Worm (Caenorhabditis elegans): ENCODE data around the gene math-3.

The math-3 gene

ce11 chrII:1735145-1735544 is 36.7 kb upstream of the math-3 start:
- TF ChIP-seq aly-1 (tag; optimal IDR thresholded peaks at IDR 0.05) (no peak), flt-1 (GFP tag; IDR thresholded peaks at IDR 0.05) (no peak), ceh-13 (GFP tag; optimal IDR thresholded peaks at IDR 0.05) (no peak), F13C5.2 (tag; optimal IDR thresholded peaks at IDR 0.05) (no peak)

ce11 chrII:1736353-1736752 is 35.5 kb upstream of the math-3 start, which contains the start of gene ceh-83:
ceh-83 (minus strand) TSS chrII:1736533.
- TF ChIP-seq hnd-1 (tag; optimal IDR thresholded peaks at IDR 0.05) (no peak), ceh-36 (tag; optimal IDR thresholded peaks at IDR 0.05) (no peak)

- no peak for TF ChIP-seq tbx-11 (GFP tag; IDR thresholded peaks at IDR 0.05)
- no peak for TF ChIP-seq tra-4 (tag; optimal IDR thresholded peaks at IDR 0.05)
- TF ChIP-seq ama-1 (optimal IDR thresholded peaks at IDR 0.05): no peak
- no peak for TF ChIP-seq scrt-1 (GFP tag; IDR thresholded peaks at IDR 0.05)
- no peak for TF ChIP-seq B0310.2 (tag; optimal IDR thresholded peaks at IDR 0.05)
- no peak for TF ChIP-seq ceh-13 (GFP tag; optimal IDR thresholded peaks at IDR 0.05)
- TF ChIP-seq hnd-1 (tag; optimal IDR thresholded peaks at IDR 0.05): no peak
- TF ChIP-seq aly-1 (tag; optimal IDR thresholded peaks at IDR 0.05): no peak
- TF ChIP-seq F13C5.2 (tag; optimal IDR thresholded peaks at IDR 0.05): no peak
- TF ChIP-seq hmg-4 (GFP tag; optimal IDR thresholded peaks at IDR 0.05): no peak
- no peak for TF ChIP-seq hmbx-1 (tag; optimal IDR thresholded peaks at IDR 0.05)
- no peak for TF ChIP-seq sea-1 (GFP tag; conservative IDR thresholded peaks at IDR 0.05)
- no peak for TF ChIP-seq flt-1 (GFP tag; IDR thresholded peaks at IDR 0.05)
- TF ChIP-seq tbx-37 (GFP tag; conservative IDR thresholded peaks at IDR 0.05): no peak
- TF ChIP-seq ets-7 (tag; optimal IDR thresholded peaks at IDR 0.05): no peak
- TF ChIP-seq ceh-36 (tag; optimal IDR thresholded peaks at IDR 0.05): no peak
- no peak for TF ChIP-seq pes-1 (GFP tag; IDR thresholded peaks at IDR 0.05)
Measured at ce11 chrII:1738844-1739243, 33.0 kb upstream of the math-3 start, which contains the start of the genes irld-9 and irld-33. irld-9 (minus strand) TSS chrII:1738944. irld-33 (plus strand) TSS chrII:1739052.

- no peak for TF ChIP-seq tra-4 (tag; optimal IDR thresholded peaks at IDR 0.05)
Measured at ce11 chrII:1741248-1741647, 30.6 kb upstream of the math-3 start, which contains the start of gene K07G6.1. K07G6.1 (plus strand) TSS chrII:1741548.

- TF ChIP-seq scrt-1 (GFP tag; IDR thresholded peaks at IDR 0.05) (no peak), ama-1 (optimal IDR thresholded peaks at IDR 0.05) (no peak), hmbx-1 (tag; optimal IDR thresholded peaks at IDR 0.05) (no peak), hnd-1 (tag; optimal IDR thresholded peaks at IDR 0.05) (no peak), B0310.2 (tag; optimal IDR thresholded peaks at IDR 0.05) (no peak), pes-1 (GFP tag; IDR thresholded peaks at IDR 0.05) (no peak), F13C5.2 (tag; optimal IDR thresholded peaks at IDR 0.05) (no peak), sea-1 (GFP tag; conservative IDR thresholded peaks at IDR 0.05) (no peak), tra-4 (tag; optimal IDR thresholded peaks at IDR 0.05) (no peak), flt-1 (GFP tag; IDR thresholded peaks at IDR 0.05) (no peak)
Measured at ce11 chrII:1742535-1742934, 29.4 kb upstream of the math-3 start, which contains the start of gene F36H5.12. F36H5.12 (plus strand) TSS chrII:1742835.

ce11 chrII:1744183-1744582 is 27.7 kb upstream of the math-3 start, which contains the start of gene clec-19:
clec-19 (plus strand) TSS chrII:1744483.
- no peak for TF ChIP-seq ceh-36 (tag; optimal IDR thresholded peaks at IDR 0.05)
- no peak for TF ChIP-seq tra-4 (tag; optimal IDR thresholded peaks at IDR 0.05)
- TF ChIP-seq hnd-1 (tag; optimal IDR thresholded peaks at IDR 0.05): no peak
- TF ChIP-seq hmg-4 (GFP tag; optimal IDR thresholded peaks at IDR 0.05): no peak
- TF ChIP-seq scrt-1 (GFP tag; IDR thresholded peaks at IDR 0.05): no peak
- TF ChIP-seq F13C5.2 (tag; optimal IDR thresholded peaks at IDR 0.05): no peak
- no peak for TF ChIP-seq tbx-11 (GFP tag; IDR thresholded peaks at IDR 0.05)
- TF ChIP-seq flt-1 (GFP tag; IDR thresholded peaks at IDR 0.05): no peak
- no peak for TF ChIP-seq pes-1 (GFP tag; IDR thresholded peaks at IDR 0.05)
- no peak for TF ChIP-seq sea-1 (GFP tag; conservative IDR thresholded peaks at IDR 0.05)
- TF ChIP-seq ets-7 (tag; optimal IDR thresholded peaks at IDR 0.05): no peak
- TF ChIP-seq aly-1 (tag; optimal IDR thresholded peaks at IDR 0.05): no peak
- no peak for TF ChIP-seq tbx-37 (GFP tag; conservative IDR thresholded peaks at IDR 0.05)
- TF ChIP-seq ama-1 (optimal IDR thresholded peaks at IDR 0.05): no peak
- TF ChIP-seq hmbx-1 (tag; optimal IDR thresholded peaks at IDR 0.05): no peak
- TF ChIP-seq ceh-13 (GFP tag; optimal IDR thresholded peaks at IDR 0.05): no peak
- no peak for TF ChIP-seq B0310.2 (tag; optimal IDR thresholded peaks at IDR 0.05)

ce11 chrII:1750413-1750812 is 21.5 kb upstream of the math-3 start, which contains the start of the genes F36H5.13 and F36H5.8:
F36H5.13 (minus strand) TSS chrII:1750513.
F36H5.8 (minus strand) TSS chrII:1750686.
- TF ChIP-seq B0310.2 (tag; optimal IDR thresholded peaks at IDR 0.05) (no peak), hmg-4 (GFP tag; optimal IDR thresholded peaks at IDR 0.05) (no peak), aly-1 (tag; optimal IDR thresholded peaks at IDR 0.05) (no peak), hnd-1 (tag; optimal IDR thresholded peaks at IDR 0.05) (no peak), pes-1 (GFP tag; IDR thresholded peaks at IDR 0.05) (no peak), ama-1 (optimal IDR thresholded peaks at IDR 0.05) (no peak), scrt-1 (GFP tag; IDR thresholded peaks at IDR 0.05) (no peak), sea-1 (GFP tag; conservative IDR thresholded peaks at IDR 0.05) (no peak), tbx-11 (GFP tag; IDR thresholded peaks at IDR 0.05) (no peak), ceh-36 (tag; optimal IDR thresholded peaks at IDR 0.05) (no peak), ets-7 (tag; optimal IDR thresholded peaks at IDR 0.05) (no peak), hmbx-1 (tag; optimal IDR thresholded peaks at IDR 0.05) (no peak), F13C5.2 (tag; optimal IDR thresholded peaks at IDR 0.05) (no peak), ceh-13 (GFP tag; optimal IDR thresholded peaks at IDR 0.05) (no peak), tbx-37 (GFP tag; conservative IDR thresholded peaks at IDR 0.05) (no peak), flt-1 (GFP tag; IDR thresholded peaks at IDR 0.05) (no peak), tra-4 (tag; optimal IDR thresholded peaks at IDR 0.05) (no peak)

- TF ChIP-seq ama-1 (optimal IDR thresholded peaks at IDR 0.05) (no peak), scrt-1 (GFP tag; IDR thresholded peaks at IDR 0.05) (no peak), ceh-13 (GFP tag; optimal IDR thresholded peaks at IDR 0.05) (no peak), hmg-4 (GFP tag; optimal IDR thresholded peaks at IDR 0.05) (no peak), tbx-11 (GFP tag; IDR thresholded peaks at IDR 0.05) (no peak), F13C5.2 (tag; optimal IDR thresholded peaks at IDR 0.05) (no peak), sea-1 (GFP tag; conservative IDR thresholded peaks at IDR 0.05) (no peak), flt-1 (GFP tag; IDR thresholded peaks at IDR 0.05) (no peak), ets-7 (tag; optimal IDR thresholded peaks at IDR 0.05) (no peak), aly-1 (tag; optimal IDR thresholded peaks at IDR 0.05) (no peak), hnd-1 (tag; optimal IDR thresholded peaks at IDR 0.05) (no peak), pes-1 (GFP tag; IDR thresholded peaks at IDR 0.05) (no peak), tra-4 (tag; optimal IDR thresholded peaks at IDR 0.05) (no peak), B0310.2 (tag; optimal IDR thresholded peaks at IDR 0.05) (no peak), hmbx-1 (tag; optimal IDR thresholded peaks at IDR 0.05) (no peak), tbx-37 (GFP tag; conservative IDR thresholded peaks at IDR 0.05) (no peak)
Measured at ce11 chrII:1752990-1753389, 18.9 kb upstream of the math-3 start, which contains the start of gene F36H5.9. F36H5.9 (minus strand) TSS chrII:1753090.
